Worm (Caenorhabditis elegans): ENCODE results near the gene srsx-26.

ce11 chrV:10178166-10178565 is 29.7 kb downstream of the srsx-26 start:
- no peak for TF ChIP-seq unc-62 (GFP tag; optimal IDR thresholded peaks at IDR 0.05)
- TF ChIP-seq nhr-237 (tag; optimal IDR thresholded peaks at IDR 0.05) = peak; percentile 61
- TF ChIP-seq M03D4.4 (tag; optimal IDR thresholded peaks at IDR 0.05) = no peak
- TF ChIP-seq ceh-83 (GFP tag; optimal IDR thresholded peaks at IDR 0.05) = no peak

Data from whole organism, mixed stage, embryonic.